Worm (Caenorhabditis elegans): ENCODE measurements around the gene B0547.2.

ce11 chrIV:5605225-5605624, 40.6 kb upstream of the B0547.2 start:
- TF ChIP-seq aly-2 (tag; optimal IDR thresholded peaks at IDR 0.05) = no peak
- TF ChIP-seq F13H6.1 (tag; optimal IDR thresholded peaks at IDR 0.05) = no peak
- TF ChIP-seq ama-1 (optimal IDR thresholded peaks at IDR 0.05) = no peak
